Worm (Caenorhabditis elegans) whole organism, L2 larva: Measurements from ENCODE around the gene clec-78.

ENCODE experiments used
- F13H6.1 ChIP-seq: sonication (generic microtip); optimal IDR thresholded peaks from 2 replicates; lab custom pipeline; 2016; ENCODE audit warnings: missing genetic modification characterization, missing compliant biosample characterization
- aly-2 ChIP-seq: fragments of 150-350 bp; optimal IDR thresholded peaks from 2 replicates; lab custom pipeline; 2014; ENCODE audit warnings: missing biosample characterization, missing genetic modification characterization
- egl-27 ChIP-seq: sonication (generic microtip); optimal IDR thresholded peaks from 3 replicates; lab custom pipeline; 2017; ENCODE audit warnings: missing biosample characterization, missing genetic modification reagents, missing genetic modification characterization
- nhr-77 ChIP-seq: fragments of 150-350 bp; optimal IDR thresholded peaks from 2 replicates; lab custom pipeline; 2014; ENCODE audit warnings: missing biosample characterization, missing genetic modification characterization
- sma-9 ChIP-seq, 2 experiments: fragments of 150-350 bp in 1 of 2; sonication (generic microtip) in 1 of 2; optimal IDR thresholded peaks; 2 replicates each; lab custom pipeline; 2014 to 2016; ENCODE audit warnings: missing genetic modification characterization in 2 of 2, mild to moderate bottlenecking in 1 of 2, missing biosample characterization in 1 of 2, missing compliant biosample characterization in 1 of 2, missing genetic modification reagents in 1 of 2, moderate library complexity in 1 of 2

ce11 chrIV:4047628-4048027 is 58.7 kb downstream of the clec-78 start:
- no peak for TF ChIP-seq aly-2 (tag; lab: Kevin White, UChicago)
- no peak for TF ChIP-seq F13H6.1 (tag; lab: Kevin White, UChicago)
- no peak for TF ChIP-seq sma-9 (GFP tag; optimal IDR thresholded peaks at IDR 0.05; lab: Kevin White, UChicago)
- no peak for TF ChIP-seq sma-9 (tag; optimal IDR thresholded peaks at IDR 0.05; lab: Kevin White, UChicago)
- TF ChIP-seq egl-27 (tag; lab: Kevin White, UChicago), result no peak
- no peak for TF ChIP-seq nhr-77 (tag; lab: Kevin White, UChicago)
